Worm (Caenorhabditis elegans): Measurements from ENCODE around the gene del-6.

del-6 gene

ce11 chrV:10580638-10581037, 7.9 kb downstream of the del-6 start:
- no peak for TF ChIP-seq unc-55 (GFP tag; optimal IDR thresholded peaks at IDR 0.05)
- no peak for TF ChIP-seq sma-3 (GFP tag; optimal IDR thresholded peaks at IDR 0.05)
- no peak for TF ChIP-seq aly-2 (tag; optimal IDR thresholded peaks at IDR 0.05)
- no peak for TF ChIP-seq elt-1 (tag; optimal IDR thresholded peaks at IDR 0.05)
- no peak for TF ChIP-seq nhr-129 (tag; optimal IDR thresholded peaks at IDR 0.05)
- TF ChIP-seq nhr-10 (tag; optimal IDR thresholded peaks at IDR 0.05), result no peak
- peak; percentile 23 for TF ChIP-seq crh-2 (tag; optimal IDR thresholded peaks at IDR 0.05)
- TF ChIP-seq unc-39 (tag; optimal IDR thresholded peaks at IDR 0.05), result no peak
- TF ChIP-seq ama-1 (optimal IDR thresholded peaks at IDR 0.05), result no peak
- TF ChIP-seq lin-11 (tag; optimal IDR thresholded peaks at IDR 0.05), result no peak
- no peak for TF ChIP-seq blmp-1 (tag; optimal IDR thresholded peaks at IDR 0.05; ENCODE audit: insufficient read depth)
- no peak for TF ChIP-seq R02D3.7 (tag; optimal IDR thresholded peaks at IDR 0.05)
- no peak for TF ChIP-seq Y55F3AM.14 (GFP tag; optimal IDR thresholded peaks at IDR 0.05)
- TF ChIP-seq dmd-4 (tag; optimal IDR thresholded peaks at IDR 0.05), result no peak
- no peak for TF ChIP-seq nhr-6 (tag; optimal IDR thresholded peaks at IDR 0.05)
- TF ChIP-seq ZK546.5 (tag; optimal IDR thresholded peaks at IDR 0.05), result no peak
- TF ChIP-seq nhr-12 (tag; optimal IDR thresholded peaks at IDR 0.05), result no peak
- TF ChIP-seq F13H6.1 (tag; optimal IDR thresholded peaks at IDR 0.05), result no peak
- TF ChIP-seq snpc-4 (tag; optimal IDR thresholded peaks at IDR 0.05), result no peak
- no peak for TF ChIP-seq ceh-82 (tag; optimal IDR thresholded peaks at IDR 0.05)
- TF ChIP-seq gmeb-1 (tag; optimal IDR thresholded peaks at IDR 0.05), result peak; percentile 5
- no peak for TF ChIP-seq zag-1 (tag; optimal IDR thresholded peaks at IDR 0.05)
- peak; percentile 32 for TF ChIP-seq sma-9 (GFP tag; optimal IDR thresholded peaks at IDR 0.05)
- TF ChIP-seq sma-9 (tag; optimal IDR thresholded peaks at IDR 0.05), result no peak
- TF ChIP-seq mbf-1 (tag; optimal IDR thresholded peaks at IDR 0.05), result no peak
- no peak for TF ChIP-seq nhr-237 (tag; optimal IDR thresholded peaks at IDR 0.05)
- TF ChIP-seq nhr-23 (tag; optimal IDR thresholded peaks at IDR 0.05), result no peak
- TF ChIP-seq egl-27 (tag; optimal IDR thresholded peaks at IDR 0.05), result no peak
- TF ChIP-seq lin-39 (tag; optimal IDR thresholded peaks at IDR 0.05), result no peak
- TF ChIP-seq ceh-16 (tag; optimal IDR thresholded peaks at IDR 0.05), result no peak
- TF ChIP-seq nhr-77 (tag; optimal IDR thresholded peaks at IDR 0.05), result no peak
- no peak for TF ChIP-seq lin-13 (GFP tag; optimal IDR thresholded peaks at IDR 0.05)
- TF ChIP-seq unc-62 (GFP tag; optimal IDR thresholded peaks at IDR 0.05), result no peak
- peak; percentile 46 for TF ChIP-seq skn-1 (tag; optimal IDR thresholded peaks at IDR 0.05)
- peak; percentile 83 for TF ChIP-seq fos-1 (tag; optimal IDR thresholded peaks at IDR 0.05)
- TF ChIP-seq ztf-1 (GFP tag; conservative IDR thresholded peaks at IDR 0.05), result no peak
- TF ChIP-seq alr-1 (tag; optimal IDR thresholded peaks at IDR 0.05), result no peak
- TF ChIP-seq mab-5 (tag; optimal IDR thresholded peaks at IDR 0.05), result no peak

DNA sequence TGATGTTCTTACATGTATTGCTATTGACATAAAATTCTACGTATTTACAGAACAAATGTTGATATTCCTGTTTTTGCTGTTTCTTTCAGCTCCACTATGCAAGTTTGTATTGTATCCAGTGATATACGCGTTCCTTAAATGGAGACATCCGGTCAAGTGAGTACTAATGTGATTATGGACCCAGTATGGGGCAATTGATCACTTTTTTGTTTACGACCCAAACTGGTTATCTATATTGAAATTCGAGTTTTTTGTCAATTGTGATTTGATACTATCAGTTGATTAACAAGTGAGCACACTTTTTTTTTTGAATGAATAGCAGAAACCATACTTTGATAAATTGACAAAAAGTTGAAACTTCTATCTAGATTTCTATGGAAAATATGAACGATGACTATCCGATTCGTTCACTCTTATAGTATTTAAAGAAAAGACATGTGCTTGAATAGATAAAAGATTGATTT, 9.2 kb downstream of the del-6 start, which contains the start of gene T21C9.6:
TSS of gene T21C9.6 (plus strand) at position 51 of the 464 bp plus-strand sequence.
- TF ChIP-seq nhr-77 (tag; optimal IDR thresholded peaks at IDR 0.05) (no peak), fos-1 (tag; optimal IDR thresholded peaks at IDR 0.05) (peak; percentile 30)

DNA sequence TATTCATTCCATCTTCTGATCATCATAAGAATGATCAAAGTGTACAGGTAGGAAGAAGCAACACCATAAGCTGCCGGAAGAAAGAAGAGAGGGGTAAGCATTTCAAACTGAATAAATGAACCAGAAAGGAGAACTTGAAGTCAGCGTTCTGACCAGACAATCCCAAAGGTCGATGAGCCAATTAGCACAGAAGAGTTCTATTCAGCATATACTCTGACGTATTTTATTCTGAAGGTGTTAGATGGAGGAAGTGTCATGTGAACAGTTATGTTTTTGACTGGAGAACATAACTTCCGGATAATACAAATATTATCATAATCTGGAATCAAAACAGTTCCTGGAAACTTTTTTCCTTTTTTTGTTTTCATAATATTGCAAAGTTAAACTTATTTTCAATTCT, 16.0 kb downstream of the del-6 start, which contains the start of gene srg-32:
TSS of gene srg-32 (minus strand) at position 101 of the 400 bp plus-strand sequence.
- TF ChIP-seq elt-1 (tag; optimal IDR thresholded peaks at IDR 0.05) (no peak), C34F6.9 (tag; optimal IDR thresholded peaks at IDR 0.05) (no peak), lin-11 (tag; optimal IDR thresholded peaks at IDR 0.05) (no peak), unc-62 (GFP tag; optimal IDR thresholded peaks at IDR 0.05) (no peak), lin-13 (GFP tag; optimal IDR thresholded peaks at IDR 0.05) (no peak), nhr-12 (tag; optimal IDR thresholded peaks at IDR 0.05) (no peak), ceh-82 (tag; optimal IDR thresholded peaks at IDR 0.05) (no peak), ama-1 (optimal IDR thresholded peaks at IDR 0.05) (no peak), mbf-1 (tag; optimal IDR thresholded peaks at IDR 0.05) (no peak), mdl-1 (tag; optimal IDR thresholded peaks at IDR 0.05) (no peak), nhr-6 (tag; optimal IDR thresholded peaks at IDR 0.05) (no peak), sma-3 (GFP tag; optimal IDR thresholded peaks at IDR 0.05) (no peak), alr-1 (tag; optimal IDR thresholded peaks at IDR 0.05) (no peak), unc-55 (GFP tag; optimal IDR thresholded peaks at IDR 0.05) (no peak), nhr-11 (tag; optimal IDR thresholded peaks at IDR 0.05) (no peak)
